Fruit fly (Drosophila melanogaster) whole organism, embryonic: ENCODE measurements around the gene CG16790.

Experiments
- Aef1 ChIP-seq: fragments of 200-800 bp; sonication (Bioruptor generic); IDR thresholded peaks from 3 replicates; pipeline ENCODE4 v1.3.6; 2022; ENCODE audit warnings: missing biosample characterization, missing genetic modification characterization
- CG10321 ChIP-seq: fragments of 200-800 bp; sonication (Bioruptor generic); IDR thresholded peaks from 2 replicates; pipeline ENCODE4 v1.3.6; 2022; ENCODE audit warnings: missing biosample characterization, missing genetic modification characterization
- CG10654 ChIP-seq: fragments of 200-800 bp; sonication (Bioruptor generic); optimal IDR thresholded peaks from 2 replicates; lab custom pipeline; 2016; ENCODE audit warnings: missing biosample characterization, missing genetic modification characterization
- CG12391 ChIP-seq: fragments of 200-800 bp; sonication (Bioruptor generic); optimal IDR thresholded peaks from 3 replicates; lab custom pipeline; 2018; ENCODE audit warnings: missing biosample characterization, mild to moderate bottlenecking, missing genetic modification characterization, moderate library complexity
- CG12769 ChIP-seq: fragments of 200-800 bp; sonication (Bioruptor generic); optimal IDR thresholded peaks from 2 replicates; lab custom pipeline; 2019; ENCODE audit warnings: missing biosample characterization, mild to moderate bottlenecking, missing genetic modification characterization, moderate library complexity
- CG13894 ChIP-seq: fragments of 200-800 bp; sonication (Bioruptor generic); optimal IDR thresholded peaks from 3 replicates; lab custom pipeline; 2018; ENCODE audit warnings: missing biosample characterization, mild to moderate bottlenecking, missing genetic modification characterization, moderate library complexity
- CG14710 ChIP-seq: fragments of 200-800 bp; sonication (Bioruptor generic); optimal IDR thresholded peaks from 3 replicates; lab custom pipeline; 2019; ENCODE audit warnings: missing biosample characterization, mild to moderate bottlenecking, missing genetic modification characterization, moderate library complexity
- CG15011 ChIP-seq: fragments of 200-800 bp; sonication (Bioruptor generic); optimal IDR thresholded peaks from 3 replicates; lab custom pipeline; 2018; ENCODE audit warnings: missing biosample characterization, mild to moderate bottlenecking, missing genetic modification characterization
- CG17186 ChIP-seq: fragments of 200-800 bp; sonication (Bioruptor generic); optimal IDR thresholded peaks from 3 replicates; lab custom pipeline; 2017; ENCODE audit warnings: missing biosample characterization, missing genetic modification reagents, missing genetic modification characterization
- CG17385 ChIP-seq: fragments of 200-800 bp; sonication (Bioruptor generic); optimal IDR thresholded peaks from 3 replicates; lab custom pipeline; 2018; ENCODE audit warnings: missing biosample characterization, mild to moderate bottlenecking, missing genetic modification characterization
- CG17612 ChIP-seq: fragments of 200-800 bp; sonication (Bioruptor generic); IDR thresholded peaks from 2 replicates; pipeline ENCODE4 v1.3.6; 2022; ENCODE audit warnings: missing biosample characterization, missing genetic modification characterization
- CG2129 ChIP-seq: fragments of 200-800 bp; sonication (Bioruptor generic); IDR thresholded peaks from 2 replicates; pipeline ENCODE4 v1.3.6; 2022; ENCODE audit warnings: missing biosample characterization, missing genetic modification characterization; ENCODE audit not compliant: partially characterized antibody
- CG31365 ChIP-seq: fragments of 200-800 bp; sonication (Bioruptor generic); optimal IDR thresholded peaks from 2 replicates; lab custom pipeline; 2018; ENCODE audit warnings: missing biosample characterization, mild to moderate bottlenecking, missing genetic modification characterization
- CG3407 ChIP-seq: fragments of 200-800 bp; sonication (Bioruptor generic); optimal IDR thresholded peaks from 2 replicates; lab custom pipeline; 2018; ENCODE audit warnings: missing biosample characterization, mild to moderate bottlenecking, missing genetic modification characterization
- Eip74EF ChIP-seq, 2 experiments: fragments of 200-800 bp in 1 of 2; fragments of >200 bp in 1 of 2; sonication (Bioruptor generic) in 1 of 2; optimal IDR thresholded peaks; 2 replicates each; lab custom pipeline; 2017 to 2019; ENCODE audit warnings: missing biosample characterization in 2 of 2, missing genetic modification characterization in 2 of 2, mild to moderate bottlenecking in 1 of 2, moderate library complexity in 1 of 2
- Fer3 ChIP-seq: fragments of 200-800 bp; sonication (Bioruptor generic); optimal IDR thresholded peaks from 2 replicates; lab custom pipeline; 2018; ENCODE audit warnings: missing biosample characterization, mild to moderate bottlenecking, missing genetic modification characterization, moderate library complexity
- HLHmδ ChIP-seq: fragments of 200-800 bp; sonication (Bioruptor generic); optimal IDR thresholded peaks from 2 replicates; lab custom pipeline; 2018; ENCODE audit warnings: missing biosample characterization, mild to moderate bottlenecking, missing genetic modification characterization, moderate library complexity
- Hsf ChIP-seq: fragments of 200-800 bp; sonication (Bioruptor generic); optimal IDR thresholded peaks from 3 replicates; lab custom pipeline; 2016; ENCODE audit warnings: missing biosample characterization, missing genetic modification characterization
- Lpt ChIP-seq: fragments of >200 bp; optimal IDR thresholded peaks from 2 replicates; lab custom pipeline; 2018; ENCODE audit warnings: missing biosample characterization, missing genetic modification characterization
- NC2α ChIP-seq: fragments of 200-800 bp; sonication (Bioruptor generic); optimal IDR thresholded peaks from 2 replicates; lab custom pipeline; 2016; ENCODE audit warnings: missing biosample characterization, missing genetic modification characterization
- Nf-YC ChIP-seq: fragments of 200-800 bp; optimal IDR thresholded peaks from 3 replicates; lab custom pipeline; 2019; ENCODE audit warnings: missing biosample characterization, mild to moderate bottlenecking, missing genetic modification characterization, moderate library complexity
- NfI ChIP-seq: fragments of 200-800 bp; sonication (Bioruptor generic); optimal IDR thresholded peaks from 3 replicates; lab custom pipeline; 2018; ENCODE audit warnings: missing biosample characterization, mild to moderate bottlenecking, missing genetic modification characterization, moderate library complexity
- Rx ChIP-seq: fragments of 200-800 bp; sonication (Bioruptor generic); IDR thresholded peaks from 2 replicates; pipeline ENCODE4 v1.3.6; 2022; ENCODE audit warnings: missing biosample characterization, missing genetic modification characterization
- Ssrp ChIP-seq: fragments of 200-800 bp; sonication (Bioruptor generic); optimal IDR thresholded peaks from 2 replicates; lab custom pipeline; 2018; ENCODE audit warnings: missing biosample characterization, mild to moderate bottlenecking, missing genetic modification characterization, moderate library complexity
- Stat92E ChIP-seq, 3 experiments: fragments of >200 bp in 2 of 3; fragments of 200-800 bp in 1 of 3; sonication (Bioruptor generic) in 1 of 3; optimal IDR thresholded peaks; 2 replicates each; lab custom pipeline; 2017 to 2019; ENCODE audit warnings: missing biosample characterization in 3 of 3, missing genetic modification characterization in 3 of 3, mild to moderate bottlenecking in 1 of 3, moderate library complexity in 1 of 3
- ase ChIP-seq: fragments of 200-800 bp; sonication (Bioruptor generic); IDR thresholded peaks from 3 replicates; pipeline ENCODE4 v1.3.6; 2022; ENCODE audit warnings: missing biosample characterization, missing genetic modification characterization
- br ChIP-seq: fragments of >200 bp; optimal IDR thresholded peaks from 2 replicates; lab custom pipeline; 2017
- cas ChIP-seq: fragments of 200-800 bp; sonication (Bioruptor generic); IDR thresholded peaks from 2 replicates; pipeline ENCODE4 v1.3.6; 2022; ENCODE audit warnings: missing biosample characterization, missing genetic modification characterization
- chm ChIP-seq: fragments of 200-800 bp; sonication (Bioruptor generic); IDR thresholded peaks from 2 replicates; pipeline ENCODE4 v1.3.6; 2022; ENCODE audit warnings: missing biosample characterization, missing genetic modification characterization
- croc ChIP-seq: fragments of 200-800 bp; sonication (Bioruptor generic); conservative IDR thresholded peaks from 3 replicates; pipeline ENCODE4 v1.3.6; 2022; ENCODE audit warnings: missing biosample characterization, missing genetic modification characterization
- dimm ChIP-seq: fragments of 200-800 bp; sonication (Bioruptor generic); IDR thresholded peaks from 2 replicates; pipeline ENCODE4 v1.3.6; 2022; ENCODE audit warnings: missing biosample characterization, missing genetic modification characterization
- dpn ChIP-seq, 2 experiments: fragments of 200-800 bp; sonication (Bioruptor generic); optimal IDR thresholded peaks; 3 replicates each; lab custom pipeline; 2016; ENCODE audit warnings: missing biosample characterization in 2 of 2, missing genetic modification characterization in 2 of 2
- eyg ChIP-seq: fragments of 200-800 bp; sonication (Bioruptor generic); optimal IDR thresholded peaks from 3 replicates; lab custom pipeline; 2016; ENCODE audit warnings: missing biosample characterization, missing genetic modification characterization
- h ChIP-seq: fragments of >200 bp; optimal IDR thresholded peaks from 2 replicates; lab custom pipeline; 2017
- jing ChIP-seq: fragments of 200-800 bp; sonication (Bioruptor generic); optimal IDR thresholded peaks from 2 replicates; lab custom pipeline; 2018; ENCODE audit warnings: missing biosample characterization, mild to moderate bottlenecking, missing genetic modification characterization
- lilli ChIP-seq: fragments of 200-800 bp; sonication (Bioruptor generic); optimal IDR thresholded peaks from 3 replicates; lab custom pipeline; 2016; ENCODE audit warnings: missing biosample characterization, missing genetic modification characterization
- nerfin-1 ChIP-seq: fragments of 200-800 bp; sonication (Bioruptor generic); optimal IDR thresholded peaks from 3 replicates; lab custom pipeline; 2019; ENCODE audit warnings: missing biosample characterization, mild to moderate bottlenecking, missing genetic modification characterization, moderate library complexity
- nerfin-2 ChIP-seq: fragments of 200-800 bp; sonication (Bioruptor generic); IDR thresholded peaks from 2 replicates; pipeline ENCODE4 v1.3.6; 2022; ENCODE audit warnings: missing biosample characterization, missing genetic modification characterization; ENCODE audit not compliant: partially characterized antibody
- pan ChIP-seq, 4 experiments: fragments of >200 bp in 3 of 4; fragments of 200-800 bp in 1 of 4; sonication (Bioruptor generic) in 1 of 4; optimal IDR thresholded peaks in 3 of 4; IDR thresholded peaks in 1 of 4; 2 replicates each; pipeline versions ENCODE4 v1.3.6 to Lab custom; 2017 to 2022; ENCODE audit warnings: missing biosample characterization in 2 of 4, missing genetic modification characterization in 2 of 4, mixed read lengths in 1 of 4
- peb ChIP-seq: fragments of 200-800 bp; sonication (Bioruptor generic); IDR thresholded peaks from 2 replicates; pipeline ENCODE4 v1.3.6; 2022; ENCODE audit warnings: missing biosample characterization, missing genetic modification characterization
- pho ChIP-seq: fragments of 200-800 bp; sonication (Bioruptor generic); optimal IDR thresholded peaks from 2 replicates; lab custom pipeline; 2016; ENCODE audit warnings: missing biosample characterization, missing genetic modification characterization
- pita ChIP-seq: fragments of 200-800 bp; sonication (Bioruptor generic); optimal IDR thresholded peaks from 2 replicates; lab custom pipeline; 2017; ENCODE audit warnings: missing biosample characterization, mild to moderate bottlenecking, missing genetic modification characterization
- pros ChIP-seq: fragments of 200-800 bp; sonication (Bioruptor generic); optimal IDR thresholded peaks from 3 replicates; lab custom pipeline; 2019; ENCODE audit warnings: missing biosample characterization, mild to moderate bottlenecking, missing genetic modification characterization, moderate library complexity
- ranshi ChIP-seq: fragments of 200-800 bp; sonication (Bioruptor generic); IDR thresholded peaks from 2 replicates; pipeline ENCODE4 v1.3.6; 2022; ENCODE audit warnings: missing biosample characterization, missing genetic modification characterization
- rib ChIP-seq: fragments of 200-800 bp; sonication (Bioruptor generic); IDR thresholded peaks from 2 replicates; pipeline ENCODE4 v1.3.6; 2022; ENCODE audit warnings: missing biosample characterization, missing genetic modification characterization
- slou ChIP-seq: fragments of 200-800 bp; sonication (Bioruptor generic); optimal IDR thresholded peaks from 3 replicates; lab custom pipeline; 2016; ENCODE audit warnings: missing biosample characterization, missing genetic modification characterization
- stc ChIP-seq: fragments of 200-800 bp; sonication (Bioruptor generic); IDR thresholded peaks from 2 replicates; pipeline ENCODE4 v1.3.6; 2022; ENCODE audit warnings: missing biosample characterization, missing genetic modification characterization
- tin ChIP-seq: fragments of 200-800 bp; sonication (Bioruptor generic); optimal IDR thresholded peaks from 3 replicates; lab custom pipeline; 2016; ENCODE audit warnings: missing biosample characterization, missing genetic modification characterization
- unc-4 ChIP-seq: fragments of 200-800 bp; sonication (Bioruptor generic); IDR thresholded peaks from 2 replicates; pipeline ENCODE4 v1.3.6; 2022; ENCODE audit warnings: missing biosample characterization, missing genetic modification characterization; ENCODE audit not compliant: partially characterized antibody
- vnd ChIP-seq: fragments of 200-800 bp; sonication (Bioruptor generic); IDR thresholded peaks from 3 replicates; pipeline ENCODE4 v1.3.6; 2022; ENCODE audit warnings: missing biosample characterization, missing genetic modification characterization; ENCODE audit not compliant: partially characterized antibody

Gene CG16790

dm6 chr3R:9534125-9534496 is 35.9 kb downstream of the CG16790 start (continued):
- TF ChIP-seq CG17612 (GFP tag; lab: Robert Waterston, UW), result peak; percentile 75
- TF ChIP-seq dimm (GFP tag; lab: Robert Waterston, UW), result peak; percentile 82
- peak in 1 of 3 experiments; percentile 52 for TF ChIP-seq Stat92E (GFP tag; optimal IDR thresholded peaks at IDR 0.05; lab: Kevin White, UChicago)
- peak; percentile 11 for TF ChIP-seq slou (GFP tag; lab: Kevin White, UChicago)
- TF ChIP-seq lilli (GFP tag; lab: Kevin White, UChicago), result peak; percentile 88
- TF ChIP-seq ase, result peak; percentile 93
- TF ChIP-seq pita (GFP tag; lab: Kevin White, UChicago), result no peak
- peak; percentile 95 for TF ChIP-seq Ssrp
- peak; percentile 94 for TF ChIP-seq Fer3
- TF ChIP-seq CG17186, result peak; percentile 73
- peak; percentile 57 for TF ChIP-seq CG31365
- peak; percentile 95 for TF ChIP-seq CG12391 (tag; lab: Kevin White, UChicago)
- peak; percentile 93 for TF ChIP-seq ranshi
- peak; percentile 93 for TF ChIP-seq stc (GFP tag; lab: Robert Waterston, UW)
- peak; percentile 93 to 94 for TF ChIP-seq dpn (GFP tag; optimal IDR thresholded peaks at IDR 0.05; lab: Kevin White, UChicago)
- peak; percentile 82 for TF ChIP-seq peb (GFP tag; lab: Robert Waterston, UW)
- peak; percentile 85 for TF ChIP-seq NfI
- TF ChIP-seq eyg (GFP tag; lab: Kevin White, UChicago), result peak; percentile 91
- peak; percentile 91 for TF ChIP-seq nerfin-1
- peak; percentile 85 for TF ChIP-seq Rx (GFP tag; lab: Robert Waterston, UW)
- peak; percentile 83 for TF ChIP-seq pho (GFP tag; lab: Kevin White, UChicago)
- TF ChIP-seq CG17385 (GFP tag; lab: Kevin White, UChicago), result peak; percentile 89
- peak; percentile 89 for TF ChIP-seq CG3407 (GFP tag; lab: Kevin White, UChicago)
- peak; percentile 87 for TF ChIP-seq chm
- TF ChIP-seq CG10321, result peak; percentile 59
- TF ChIP-seq Aef1, result peak; percentile 83
- TF ChIP-seq jing (GFP tag; lab: Kevin White, UChicago), result peak; percentile 86
- peak; percentile 59 for TF ChIP-seq Nf-YC (tag; lab: Kevin White, UChicago)
- TF ChIP-seq CG12769 (tag; lab: Kevin White, UChicago), result peak; percentile 76
- no peak for TF ChIP-seq br (lab: Kevin White, UChicago)
- no peak for TF ChIP-seq pan (optimal IDR thresholded peaks at IDR 0.05; lab: Kevin White, UChicago)
- peak in 1 of 2 experiments; percentile 93 for TF ChIP-seq pan (GFP tag; optimal IDR thresholded peaks at IDR 0.05 in 1 of 2, IDR thresholded peaks at IDR 0.05 in 1 of 2)
- TF ChIP-seq CG10654 (GFP tag; lab: Kevin White, UChicago), result peak; percentile 91
- TF ChIP-seq croc, result peak; percentile 91
- no peak for TF ChIP-seq CG13894 (tag; lab: Kevin White, UChicago)
- TF ChIP-seq Hsf (GFP tag; lab: Kevin White, UChicago), result peak; percentile 92
- no peak for TF ChIP-seq nerfin-2
- no peak for TF ChIP-seq HLHmδ
- no peak for TF ChIP-seq CG2129
- TF ChIP-seq vnd (GFP tag; lab: Robert Waterston, UW), result no peak
- TF ChIP-seq pros, result peak; percentile 22
- peak in 1 of 2 experiments; percentile 95 for TF ChIP-seq Eip74EF (GFP tag; optimal IDR thresholded peaks at IDR 0.05; lab: Kevin White, UChicago)
- no peak for TF ChIP-seq Lpt (GFP tag; lab: Kevin White, UChicago)
- TF ChIP-seq rib, result peak; percentile 53; the same call in 1 of the 2 replicates
- peak; percentile 90 for TF ChIP-seq tin (GFP tag; lab: Kevin White, UChicago)
- TF ChIP-seq cas (GFP tag; lab: Robert Waterston, UW), result 0 out of 2 replicates have a peak, but pooled peaks have one; percentile 35
- TF ChIP-seq unc-4, result no peak
- TF ChIP-seq NC2α (GFP tag; lab: Kevin White, UChicago), result peak; percentile 86
- peak; percentile 79 for TF ChIP-seq CG15011 (GFP tag; lab: Kevin White, UChicago)
- TF ChIP-seq CG14710 (tag; lab: Kevin White, UChicago), result peak; percentile 92
- no peak for TF ChIP-seq h (lab: Kevin White, UChicago)
